Worm (Caenorhabditis elegans): ENCODE measurements around the gene rpoa-12.

- TF ChIP-seq ztf-11 (tag; optimal IDR thresholded peaks at IDR 0.05), result no peak
- no peak for TF ChIP-seq lin-35 (GFP tag; optimal IDR thresholded peaks at IDR 0.05)
- TF ChIP-seq ztf-4 (tag; optimal IDR thresholded peaks at IDR 0.05), result no peak
- no peak for TF ChIP-seq unc-86 (tag; optimal IDR thresholded peaks at IDR 0.05)
- TF ChIP-seq dpl-1 (GFP tag; optimal IDR thresholded peaks at IDR 0.05), result no peak
Observed at ce11 chrV:14439236-14439635, 16.1 kb upstream of the rpoa-12 start.

All from whole organism, L1 larva.